Worm (Caenorhabditis elegans): ENCODE measurements around the gene D1054.3.

- TF ChIP-seq nhr-11 (tag; optimal IDR thresholded peaks at IDR 0.05) (no peak), lin-14 (GFP tag; optimal IDR thresholded peaks at IDR 0.05) (peak; percentile 65), xbp-1 (tag; optimal IDR thresholded peaks at IDR 0.05) (no peak), blmp-1 (tag; optimal IDR thresholded peaks at IDR 0.05) (peak; percentile 46), sptf-1 (tag; optimal IDR thresholded peaks at IDR 0.05) (no peak)
These were observed 48.1 kb upstream of the D1054.3 start for ce11 chrV:10723181-10723580.
